Worm (Caenorhabditis elegans) whole organism, L4 larva: ENCODE measurements around the gene R03D7.15.

Experiments used
- F37D6.2 ChIP-seq: sonication (generic microtip); optimal IDR thresholded peaks from 2 replicates; lab custom pipeline; 2016; ENCODE audit warnings: mild to moderate bottlenecking, missing genetic modification characterization, missing compliant biosample characterization
- F49E8.2 ChIP-seq: sonication (generic microtip); optimal IDR thresholded peaks from 2 replicates; lab custom pipeline; 2016; ENCODE audit warnings: missing compliant biosample characterization, mild to moderate bottlenecking, missing genetic modification characterization, borderline replicate concordance
- Y105C5A.15 ChIP-seq: fragments of 200-800 bp; sonication (Bioruptor generic); IDR thresholded peaks from 2 replicates; pipeline ENCODE4 v1.3.6; 2022; ENCODE audit warnings: missing genetic modification characterization, missing compliant biosample characterization
- Y75B8A.6 ChIP-seq: fragments of 200-800 bp; sonication (Bioruptor generic); IDR thresholded peaks from 2 replicates; pipeline ENCODE4 v1.3.6; 2022; ENCODE audit warnings: missing genetic modification reagents, missing genetic modification characterization, missing compliant biosample characterization
- aha-1 ChIP-seq: fragments of 150-350 bp; peaks from one replicate; lab custom pipeline; 2014; ENCODE audit warnings: missing biosample characterization, missing genetic modification characterization
- arid-1 ChIP-seq: fragments of 200-800 bp; sonication (Bioruptor generic); conservative IDR thresholded peaks from 2 replicates; pipeline ENCODE4 v1.3.6; 2022; ENCODE audit warnings: missing genetic modification reagents, missing genetic modification characterization, missing compliant biosample characterization
- attf-4 ChIP-seq: sonication (generic microtip); optimal IDR thresholded peaks from 3 replicates; lab custom pipeline; 2017; ENCODE audit warnings: missing biosample characterization, missing genetic modification characterization
- ceh-32 ChIP-seq: sonication (generic microtip); optimal IDR thresholded peaks from 2 replicates; lab custom pipeline; 2016; ENCODE audit warnings: mild to moderate bottlenecking, missing genetic modification characterization, missing compliant biosample characterization; ENCODE audit not compliant: poor library complexity
- ceh-62 ChIP-seq: sonication (generic microtip); optimal IDR thresholded peaks from 2 replicates; lab custom pipeline; 2017; ENCODE audit warnings: missing biosample characterization, missing genetic modification characterization
- ctbp-1 ChIP-seq: fragments of 200-800 bp; sonication (Bioruptor generic); IDR thresholded peaks from 2 replicates; pipeline ENCODE4 v1.3.6; 2022; ENCODE audit warnings: missing genetic modification reagents, missing genetic modification characterization, missing compliant biosample characterization
- daf-12 ChIP-seq: fragments of 150-350 bp; optimal IDR thresholded peaks from 2 replicates; lab custom pipeline; 2014; ENCODE audit warnings: missing biosample characterization, missing genetic modification reagents, missing genetic modification characterization
- daf-8 ChIP-seq: fragments of 200-800 bp; sonication (Bioruptor generic); IDR thresholded peaks from 2 replicates; pipeline ENCODE4 v1.3.6; 2022; ENCODE audit warnings: missing genetic modification characterization, missing compliant biosample characterization
- dpl-1 ChIP-seq: fragments of 150-350 bp; optimal IDR thresholded peaks from 2 replicates; lab custom pipeline; 2014; ENCODE audit warnings: missing biosample characterization, missing genetic modification reagents, missing genetic modification characterization
- duxl-1 ChIP-seq: sonication (generic microtip); optimal IDR thresholded peaks from 2 replicates; lab custom pipeline; 2016; ENCODE audit warnings: mild to moderate bottlenecking, missing genetic modification characterization, moderate library complexity, missing compliant biosample characterization; ENCODE audit not compliant: poor library complexity
- egl-43 ChIP-seq: fragments of 200-800 bp; sonication (Bioruptor generic); IDR thresholded peaks from 2 replicates; pipeline ENCODE4 v1.3.6; 2022; ENCODE audit warnings: missing genetic modification reagents, missing genetic modification characterization, missing compliant biosample characterization
- gei-8 ChIP-seq: fragments of 200-800 bp; sonication (Bioruptor generic); optimal IDR thresholded peaks from 2 replicates; lab custom pipeline; 2018; ENCODE audit warnings: mild to moderate bottlenecking, missing genetic modification characterization, missing compliant biosample characterization
- hlh-11 ChIP-seq: fragments of 200-800 bp; sonication (Bioruptor generic); optimal IDR thresholded peaks from 2 replicates; lab custom pipeline; 2018; ENCODE audit warnings: mild to moderate bottlenecking, missing genetic modification characterization, missing compliant biosample characterization
- hlh-30 ChIP-seq: sonication (generic microtip); optimal IDR thresholded peaks from 2 replicates; lab custom pipeline; 2017; ENCODE audit warnings: antibody characterized with exemption, mild to moderate bottlenecking, missing genetic modification characterization, missing compliant biosample characterization; ENCODE audit not compliant: insufficient read depth
- hmg-1.1 ChIP-seq: fragments of 200-800 bp; sonication (Bioruptor generic); IDR thresholded peaks from 2 replicates; pipeline ENCODE4 v1.3.6; 2022; ENCODE audit warnings: missing genetic modification reagents, missing genetic modification characterization, missing compliant biosample characterization
- lim-7 ChIP-seq: fragments of 200-800 bp; sonication (Bioruptor generic); IDR thresholded peaks from 2 replicates; pipeline ENCODE4 v1.3.6; 2022; ENCODE audit warnings: missing genetic modification characterization, missing compliant biosample characterization
- lin-13 ChIP-seq: fragments of 150-350 bp; optimal IDR thresholded peaks from 2 replicates; lab custom pipeline; 2014; ENCODE audit warnings: missing biosample characterization, missing genetic modification reagents, missing genetic modification characterization
- lin-38 ChIP-seq: fragments of 200-800 bp; sonication (Bioruptor generic); IDR thresholded peaks from 2 replicates; pipeline ENCODE4 v1.3.6; 2022; ENCODE audit warnings: missing genetic modification reagents, missing genetic modification characterization, missing compliant biosample characterization
- madf-9 ChIP-seq: fragments of 200-800 bp; sonication (Bioruptor generic); conservative IDR thresholded peaks from 2 replicates; pipeline ENCODE4 v1.3.6; 2022; ENCODE audit warnings: missing genetic modification reagents, missing genetic modification characterization, missing compliant biosample characterization
- mes-2 ChIP-seq: sonication (generic microtip); optimal IDR thresholded peaks from 2 replicates; lab custom pipeline; 2016; ENCODE audit warnings: missing genotype, mild to moderate bottlenecking, missing genetic modification characterization, missing compliant biosample characterization; ENCODE audit not compliant: poor library complexity, severe bottlenecking
- nhr-10 ChIP-seq: fragments of 150-350 bp; optimal IDR thresholded peaks from 2 replicates; lab custom pipeline; 2014; ENCODE audit warnings: missing biosample characterization, missing genetic modification characterization
- nhr-102 ChIP-seq: sonication (generic microtip); optimal IDR thresholded peaks from 2 replicates; lab custom pipeline; 2016; ENCODE audit warnings: mild to moderate bottlenecking, missing genetic modification characterization, moderate library complexity, missing compliant biosample characterization
- nhr-11 ChIP-seq: fragments of 150-350 bp; optimal IDR thresholded peaks from 2 replicates; lab custom pipeline; 2014; ENCODE audit warnings: missing biosample characterization, missing genetic modification characterization
- nhr-28 ChIP-seq: fragments of 150-350 bp; optimal IDR thresholded peaks from 2 replicates; lab custom pipeline; 2014; ENCODE audit warnings: missing biosample characterization, missing genetic modification characterization
- nhr-48 ChIP-seq: sonication (generic microtip); optimal IDR thresholded peaks from 2 replicates; lab custom pipeline; 2016; ENCODE audit warnings: mild to moderate bottlenecking, missing genetic modification characterization, missing compliant biosample characterization
- nhr-76 ChIP-seq: fragments of 150-350 bp; optimal IDR thresholded peaks from 2 replicates; lab custom pipeline; 2014; ENCODE audit warnings: missing biosample characterization, missing genetic modification characterization
- pha-4 ChIP-seq, 2 experiments: fragments of 150-350 bp in 1 of 2; fragments of 200-800 bp in 1 of 2; sonication (Bioruptor generic) in 1 of 2; IDR thresholded peaks in 1 of 2; optimal IDR thresholded peaks in 1 of 2; 2 replicates each; pipeline versions ENCODE4 v1.3.6 to Lab custom; 2014 to 2022; ENCODE audit warnings: missing genetic modification characterization in 2 of 2, missing genetic modification reagents in 2 of 2, missing biosample characterization in 1 of 2, missing compliant biosample characterization in 1 of 2
- pqm-1 ChIP-seq: sonication (generic microtip); optimal IDR thresholded peaks from 2 replicates; lab custom pipeline; 2017; ENCODE audit warnings: missing biosample characterization, missing genetic modification characterization
- rbr-2 ChIP-seq: sonication (generic microtip); optimal IDR thresholded peaks from 2 replicates; lab custom pipeline; 2016; ENCODE audit warnings: missing genotype, missing genetic modification characterization, missing compliant biosample characterization
- set-16 ChIP-seq: fragments of 200-800 bp; sonication (Bioruptor generic); IDR thresholded peaks from 2 replicates; pipeline ENCODE4 v1.3.6; 2022; ENCODE audit warnings: missing genetic modification reagents, missing genetic modification characterization, missing compliant biosample characterization
- tag-97 ChIP-seq: fragments of 200-800 bp; sonication (Bioruptor generic); IDR thresholded peaks from 2 replicates; pipeline ENCODE4 v1.3.6; 2022; ENCODE audit warnings: missing genetic modification characterization, missing compliant biosample characterization
- tra-1 ChIP-seq: fragments of 200-800 bp; sonication (Bioruptor generic); IDR thresholded peaks from 2 replicates; pipeline ENCODE4 v1.3.6; 2022; ENCODE audit warnings: missing genetic modification reagents, missing genetic modification characterization, missing compliant biosample characterization
- unc-130 ChIP-seq: sonication (generic microtip); optimal IDR thresholded peaks from 2 replicates; lab custom pipeline; 2016; ENCODE audit warnings: missing genetic modification reagents, missing genetic modification characterization, missing compliant biosample characterization
- unc-39 ChIP-seq: sonication (generic microtip); optimal IDR thresholded peaks from 2 replicates; lab custom pipeline; 2017; ENCODE audit warnings: missing biosample characterization, missing genetic modification characterization
- unc-62 ChIP-seq, 3 experiments: fragments of 150-350 bp in 1 of 3; sonication (generic microtip); optimal IDR thresholded peaks in 2 of 3; peaks in 1 of 3; 1 replicate in 1 of 3; 2 replicates in 2 of 3; lab custom pipeline; 2014 to 2017; ENCODE audit warnings: missing biosample characterization in 3 of 3, missing genetic modification characterization in 3 of 3, missing genetic modification reagents in 3 of 3, missing genotype in 1 of 3
- ztf-11 ChIP-seq: fragments of 150-350 bp; optimal IDR thresholded peaks from 2 replicates; lab custom pipeline; 2014; ENCODE audit warnings: missing biosample characterization, missing genetic modification characterization

R03D7.15 gene

DNA sequence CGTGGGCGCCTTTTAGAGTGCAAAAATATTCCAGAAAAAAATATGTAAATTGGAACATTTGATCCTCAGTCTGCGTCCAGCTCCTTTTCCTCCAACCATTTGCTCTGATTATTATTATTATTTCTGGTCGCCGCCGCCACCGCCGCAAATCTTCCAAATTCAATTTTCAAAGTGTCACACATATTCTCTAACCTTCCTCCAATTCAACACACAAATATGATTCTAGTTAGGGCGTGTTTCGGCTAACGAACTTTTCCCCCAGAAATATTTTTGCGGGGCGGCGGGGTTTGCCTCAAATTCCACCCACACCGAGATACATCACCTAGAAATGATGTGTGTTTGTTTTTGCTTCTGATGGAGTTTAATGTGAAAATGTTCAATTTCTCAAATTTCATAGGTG is 29.7 kb downstream of the R03D7.15 start:
- TF ChIP-seq pqm-1 (tag; lab: Kevin White, UChicago) (no peak), mes-2 (tag; lab: Kevin White, UChicago) (no peak), nhr-10 (tag; lab: Kevin White, UChicago) (no peak), ceh-62 (tag; lab: Kevin White, UChicago) (no peak), gei-8 (GFP tag; lab: Kevin White, UChicago) (no peak), hmg-1.1 (GFP tag; lab: Robert Waterston, UW) (no peak), madf-9 (no peak), tag-97 (GFP tag; lab: Robert Waterston, UW) (no peak), ztf-11 (tag; lab: Kevin White, UChicago) (no peak), F37D6.2 (tag; lab: Kevin White, UChicago) (no peak), unc-39 (tag; lab: Kevin White, UChicago) (no peak), Y75B8A.6 (no peak), ctbp-1 (GFP tag; lab: Robert Waterston, UW) (no peak), Y105C5A.15 (GFP tag; lab: Robert Waterston, UW) (no peak), attf-4 (no peak), nhr-102 (tag; lab: Kevin White, UChicago) (no peak), nhr-48 (no peak), duxl-1 (tag; lab: Kevin White, UChicago) (no peak)

ce11 chrII:10975239-10975638 is 33.2 kb downstream of the R03D7.15 start, which contains the start of gene ptp-3:
ptp-3 (plus strand) TSS chrII:10975539.
- TF ChIP-seq mes-2 (tag; lab: Kevin White, UChicago), result no peak
- TF ChIP-seq, all 104 proteins: peak for 0

- TF ChIP-seq ceh-32 (no peak), nhr-28 (tag; lab: Kevin White, UChicago) (no peak), hlh-30 (tag; lab: Kevin White, UChicago) (peak; percentile 12), hlh-11 (tag; lab: Kevin White, UChicago) (peak; percentile 4), nhr-11 (tag; lab: Kevin White, UChicago) (peak; percentile 55), tra-1 (GFP tag; lab: Robert Waterston, UW) (no peak), pha-4 (GFP tag; IDR thresholded peaks at IDR 0.05; lab: Robert Waterston, UW) (no peak), pha-4 (tag; optimal IDR thresholded peaks at IDR 0.05; lab: Kevin White, UChicago) (no peak)
These were observed 40.0 kb downstream of the R03D7.15 start for ce11 chrII:10982017-10982416.

- TF ChIP-seq unc-62 (GFP tag; optimal IDR thresholded peaks at IDR 0.05 in 1 of 2; lab: Kevin White, UChicago) (peak in 1 of 2 experiments; percentile 82), unc-62 (tag; optimal IDR thresholded peaks at IDR 0.05; lab: Kevin White, UChicago) (no peak), egl-43 (0 out of 2 replicates have a peak, but pooled peaks have one; percentile 26), set-16 (GFP tag; lab: Robert Waterston, UW) (peak; percentile 44), aha-1 (peak; percentile 60), lim-7 (GFP tag; lab: Robert Waterston, UW) (no peak)
These were observed 44.6 kb downstream of the R03D7.15 start for ce11 chrII:10986461-10987090.

DNA sequence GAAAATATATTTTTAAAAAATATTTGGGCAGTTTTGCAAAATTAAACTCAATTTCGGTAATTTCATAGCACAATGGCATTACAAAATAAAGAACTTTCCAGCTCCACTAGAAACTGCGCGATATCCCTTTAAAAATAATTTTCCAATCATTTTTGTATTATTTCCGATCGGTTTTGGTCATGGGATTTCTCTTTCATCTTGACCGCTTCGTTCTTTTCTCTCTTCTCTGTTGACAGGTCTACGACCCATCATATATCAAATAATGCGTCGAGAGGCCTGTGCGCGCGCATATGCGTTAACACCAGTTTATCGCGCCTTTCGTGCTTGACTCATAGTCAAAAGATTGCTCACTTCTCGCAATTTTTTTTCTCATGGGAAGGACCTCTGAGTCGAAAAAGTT is 46.6 kb downstream of the R03D7.15 start:
- TF ChIP-seq lin-13 (GFP tag; lab: Kevin White, UChicago), result no peak
- no peak for TF ChIP-seq lin-38 (GFP tag; lab: Robert Waterston, UW)
- no peak for TF ChIP-seq pqm-1 (tag; lab: Kevin White, UChicago)
- TF ChIP-seq nhr-76 (tag; lab: Kevin White, UChicago), result no peak
- no peak for TF ChIP-seq lim-7 (GFP tag; lab: Robert Waterston, UW)
- TF ChIP-seq daf-8 (GFP tag; lab: Robert Waterston, UW), result no peak
- TF ChIP-seq rbr-2 (tag; lab: Kevin White, UChicago), result no peak
- peak; percentile 5 for TF ChIP-seq mes-2 (tag; lab: Kevin White, UChicago)
- no peak for TF ChIP-seq unc-130 (GFP tag; lab: Kevin White, UChicago)
- no peak for TF ChIP-seq daf-12 (tag; lab: Kevin White, UChicago)
- no peak for TF ChIP-seq dpl-1 (GFP tag; lab: Kevin White, UChicago)
- TF ChIP-seq aha-1, result peak; percentile 53
- no peak for TF ChIP-seq F49E8.2
- TF ChIP-seq arid-1 (GFP tag; lab: Robert Waterston, UW), result no peak
